Worm (Caenorhabditis elegans) whole organism, mixed stage, embryonic: Measurements from ENCODE around the gene F43G6.4.

Experiments used
- ceh-83 ChIP-seq: fragments of 200-800 bp; sonication (Bioruptor generic); optimal IDR thresholded peaks from 2 replicates; lab custom pipeline; 2018; ENCODE audit warnings: mild to moderate bottlenecking, missing genetic modification characterization, missing compliant biosample characterization
- snpc-4 ChIP-seq: fragments of 150-350 bp; optimal IDR thresholded peaks from 2 replicates; lab custom pipeline; 2014; ENCODE audit warnings: missing biosample characterization, missing genetic modification characterization

- TF ChIP-seq ceh-83 (GFP tag; lab: Kevin White, UChicago): no peak
- no peak for TF ChIP-seq snpc-4
Measured at ce11 chrII:11808979-11809378, 18.4 kb downstream of the F43G6.4 start, which contains the start of gene F43G6.10.
